Fruit fly (Drosophila melanogaster): ENCODE data around the gene Ugt302C1.

DNA sequence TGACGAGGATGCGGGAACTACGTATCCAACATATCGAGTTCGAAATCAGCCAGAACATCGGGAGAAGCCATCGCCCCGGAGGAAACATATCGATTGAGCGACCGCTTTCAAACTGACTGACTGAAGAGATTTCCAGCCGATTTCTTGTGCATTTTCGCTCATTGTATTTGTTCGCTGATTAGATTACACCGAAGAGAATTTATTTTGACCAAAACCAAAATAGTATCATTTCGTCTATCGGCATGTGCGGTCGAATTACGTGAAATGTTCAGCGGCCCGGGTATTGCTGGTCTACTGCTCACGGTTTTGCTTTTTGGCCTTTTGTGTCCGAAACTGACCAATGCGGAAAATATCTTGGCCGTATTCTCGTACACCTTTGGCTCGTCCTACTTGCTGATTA lies 18.4 kb downstream of the Ugt302C1 start, which contains the start of the genes Ugt304A1 and Ugt303A1:
- TF ChIP-seq CG8478 (optimal IDR thresholded peaks at IDR 0.05): no peak
- no peak for TF ChIP-seq CTCF (optimal IDR thresholded peaks at IDR 0.05)
